Worm (Caenorhabditis elegans) whole organism, midembryonic: ENCODE measurements around the gene F26A1.8.

Source experiments
- T22C8.4 ChIP-seq: fragments of 200-800 bp; sonication (Bioruptor generic); IDR thresholded peaks from 2 replicates; pipeline ENCODE4 v1.3.6; 2022; ENCODE audit warnings: missing genetic modification characterization, missing compliant biosample characterization
- cog-1 ChIP-seq: sonication (generic microtip); optimal IDR thresholded peaks from 2 replicates; lab custom pipeline; 2016; ENCODE audit warnings: missing genetic modification characterization, missing compliant biosample characterization
- flt-1 ChIP-seq: fragments of 200-800 bp; sonication (Bioruptor generic); IDR thresholded peaks from 2 replicates; pipeline ENCODE4 v1.3.6; 2022; ENCODE audit warnings: missing genetic modification characterization, missing compliant biosample characterization
- klf-2 ChIP-seq: fragments of 200-800 bp; sonication (Bioruptor generic); conservative IDR thresholded peaks from 2 replicates; pipeline ENCODE4 v1.3.6; 2022; ENCODE audit warnings: missing genetic modification reagents, missing genetic modification characterization, missing compliant biosample characterization
- med-1 ChIP-seq: sonication (generic microtip); optimal IDR thresholded peaks from 2 replicates; lab custom pipeline; 2017; ENCODE audit warnings: missing genetic modification characterization, mild to moderate bottlenecking, missing compliant biosample characterization, antibody characterized with exemption, missing genetic modification reagents; ENCODE audit not compliant: insufficient read depth
- ref-1 ChIP-seq: fragments of 200-800 bp; sonication (Bioruptor generic); conservative IDR thresholded peaks from 2 replicates; pipeline ENCODE4 v1.3.6; 2022; ENCODE audit warnings: missing genetic modification reagents, missing genetic modification characterization, missing compliant biosample characterization
- tab-1 ChIP-seq: fragments of 200-800 bp; sonication (Bioruptor generic); IDR thresholded peaks from 2 replicates; pipeline ENCODE4 v1.3.6; 2022; ENCODE audit warnings: missing genetic modification characterization, missing compliant biosample characterization
- ztf-23 ChIP-seq: fragments of 200-800 bp; sonication (Bioruptor generic); IDR thresholded peaks from 2 replicates; pipeline ENCODE4 v1.3.6; 2022; ENCODE audit warnings: missing genetic modification reagents, missing genetic modification characterization, missing compliant biosample characterization
- ztf-29 ChIP-seq: fragments of 200-800 bp; sonication (Bioruptor generic); IDR thresholded peaks from 2 replicates; pipeline ENCODE4 v1.3.6; 2022; ENCODE audit warnings: missing genetic modification reagents, missing genetic modification characterization, missing compliant biosample characterization

F26A1.8 gene

ce11 chrIII:4854918-4855317, 32.9 kb upstream of the F26A1.8 start, which contains the start of gene C35D10.8:
Gene C35D10.8, plus strand, starts transcription at chrIII:4855218.
- TF ChIP-seq tab-1 (GFP tag; lab: Robert Waterston, UW) (no peak), ref-1 (GFP tag; lab: Robert Waterston, UW) (no peak), ztf-23 (GFP tag; lab: Robert Waterston, UW) (no peak), cog-1 (tag; lab: Kevin White, UChicago) (no peak), ztf-29 (GFP tag; lab: Robert Waterston, UW) (no peak), flt-1 (GFP tag; lab: Robert Waterston, UW) (no peak), klf-2 (no peak), med-1 (no peak), T22C8.4 (no peak)

- TF ChIP-seq ztf-23 (GFP tag; lab: Robert Waterston, UW) (no peak), ztf-29 (GFP tag; lab: Robert Waterston, UW) (no peak), T22C8.4 (no peak), med-1 (no peak), flt-1 (GFP tag; lab: Robert Waterston, UW) (no peak), tab-1 (GFP tag; lab: Robert Waterston, UW) (no peak), klf-2 (no peak), cog-1 (tag; lab: Kevin White, UChicago) (no peak), ref-1 (GFP tag; lab: Robert Waterston, UW) (no peak)
Observed at ce11 chrIII:4852025-4852424, 30.0 kb upstream of the F26A1.8 start, which contains the start of gene ced-4. Gene ced-4, plus strand, starts transcription at chrIII:4852325.

DNA sequence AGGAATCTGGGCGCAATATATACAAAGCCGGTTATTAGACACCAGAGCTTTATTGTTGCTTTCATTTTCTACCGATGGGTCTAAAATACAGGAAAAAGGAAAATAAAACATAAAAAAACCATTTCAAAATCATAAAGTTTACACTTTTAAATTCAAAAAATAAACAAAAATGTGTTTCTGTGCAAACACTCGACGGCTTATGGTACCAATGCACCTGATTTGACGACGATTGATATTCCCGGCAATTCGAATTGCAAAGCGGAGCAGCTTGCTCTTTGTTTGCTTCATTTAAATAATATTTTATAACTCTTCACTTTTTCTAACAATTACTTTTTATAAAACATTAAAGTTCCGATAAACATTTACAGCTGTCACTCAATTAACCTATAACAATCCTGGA, 28.1 kb upstream of the F26A1.8 start, which contains the start of gene F26A1.1:
TSS of gene F26A1.1 (plus strand) at position 369 of the 400 bp plus-strand sequence.
- TF ChIP-seq ref-1 (GFP tag; lab: Robert Waterston, UW) (no peak), ztf-29 (GFP tag; lab: Robert Waterston, UW) (no peak)

- no peak for TF ChIP-seq cog-1 (tag; lab: Kevin White, UChicago)
- no peak for TF ChIP-seq T22C8.4
- TF ChIP-seq ref-1 (GFP tag; lab: Robert Waterston, UW), result no peak
- TF ChIP-seq klf-2, result no peak
- TF ChIP-seq med-1, result no peak
- no peak for TF ChIP-seq ztf-23 (GFP tag; lab: Robert Waterston, UW)
- TF ChIP-seq tab-1 (GFP tag; lab: Robert Waterston, UW), result no peak
- TF ChIP-seq ztf-29 (GFP tag; lab: Robert Waterston, UW), result no peak
- TF ChIP-seq flt-1 (GFP tag; lab: Robert Waterston, UW), result no peak
Observed at ce11 chrIII:4849739-4850138, 27.7 kb upstream of the F26A1.8 start, which contains the start of gene nonu-1. Gene nonu-1, minus strand, starts transcription at chrIII:4849907.

- no peak for TF ChIP-seq med-1
- no peak for TF ChIP-seq ztf-23 (GFP tag; lab: Robert Waterston, UW)
- TF ChIP-seq T22C8.4, result no peak
- no peak for TF ChIP-seq flt-1 (GFP tag; lab: Robert Waterston, UW)
- TF ChIP-seq tab-1 (GFP tag; lab: Robert Waterston, UW), result no peak
- TF ChIP-seq cog-1 (tag; lab: Kevin White, UChicago), result no peak
Observed at ce11 chrIII:4844327-4844726, 22.3 kb upstream of the F26A1.8 start, which contains the start of the genes clec-157 and fkh-5. Gene clec-157, minus strand, starts transcription at chrIII:4844427. Gene fkh-5, plus strand, starts transcription at chrIII:4844662.

ce11 chrIII:4842173-4842572, 20.1 kb upstream of the F26A1.8 start, which contains the start of gene clec-156:
Gene clec-156, minus strand, starts transcription at chrIII:4842273.
- TF ChIP-seq tab-1 (GFP tag; lab: Robert Waterston, UW) (no peak), med-1 (no peak), ztf-23 (GFP tag; lab: Robert Waterston, UW) (no peak), ztf-29 (GFP tag; lab: Robert Waterston, UW) (no peak)

ce11 chrIII:4837429-4837828, 15.4 kb upstream of the F26A1.8 start, which contains the start of the genes acbp-7 and F26A1.19:
Gene acbp-7, plus strand, starts transcription at chrIII:4837729.
Gene F26A1.19, plus strand, starts transcription at chrIII:4837731.
- TF ChIP-seq flt-1 (GFP tag; lab: Robert Waterston, UW) (no peak), tab-1 (GFP tag; lab: Robert Waterston, UW) (no peak), ztf-23 (GFP tag; lab: Robert Waterston, UW) (no peak), med-1 (no peak), cog-1 (tag; lab: Kevin White, UChicago) (no peak), T22C8.4 (no peak), ref-1 (GFP tag; lab: Robert Waterston, UW) (no peak), ztf-29 (GFP tag; lab: Robert Waterston, UW) (no peak), klf-2 (no peak)

- TF ChIP-seq klf-2, result no peak
- no peak for TF ChIP-seq T22C8.4
- no peak for TF ChIP-seq ztf-29 (GFP tag; lab: Robert Waterston, UW)
- TF ChIP-seq flt-1 (GFP tag; lab: Robert Waterston, UW), result no peak
- no peak for TF ChIP-seq ztf-23 (GFP tag; lab: Robert Waterston, UW)
- TF ChIP-seq med-1, result no peak
Observed at ce11 chrIII:4830207-4830606, 8.2 kb upstream of the F26A1.8 start, which contains the start of gene nspd-9. Gene nspd-9, minus strand, starts transcription at chrIII:4830307.

DNA sequence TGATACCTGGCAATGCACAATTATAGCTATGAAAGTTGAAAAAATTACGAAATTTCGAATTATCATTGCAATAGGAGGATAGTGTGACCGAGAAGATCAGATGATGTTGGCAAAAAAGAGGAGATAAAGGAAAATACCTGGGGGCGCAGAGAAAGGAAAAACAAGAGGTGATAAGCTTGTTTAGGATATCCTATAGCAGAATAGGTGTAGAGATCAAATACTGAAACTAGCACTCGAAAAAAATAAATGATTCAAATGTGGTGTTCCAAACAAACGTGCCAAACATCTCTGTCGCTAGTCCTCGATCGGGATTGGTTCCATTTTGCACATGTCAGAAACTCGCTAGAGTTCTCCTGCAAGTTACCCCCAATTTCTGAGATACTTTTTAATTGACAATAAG, 7.4 kb upstream of the F26A1.8 start, which contains the start of gene F26A1.9:
TSS of gene F26A1.9 (minus strand) at position 101 of the 400 bp plus-strand sequence.
- TF ChIP-seq T22C8.4 (no peak), ref-1 (GFP tag; lab: Robert Waterston, UW) (no peak), cog-1 (tag; lab: Kevin White, UChicago) (no peak), ztf-23 (GFP tag; lab: Robert Waterston, UW) (no peak), ztf-29 (GFP tag; lab: Robert Waterston, UW) (no peak), flt-1 (GFP tag; lab: Robert Waterston, UW) (no peak), med-1 (no peak), klf-2 (no peak), tab-1 (GFP tag; lab: Robert Waterston, UW) (no peak)

DNA sequence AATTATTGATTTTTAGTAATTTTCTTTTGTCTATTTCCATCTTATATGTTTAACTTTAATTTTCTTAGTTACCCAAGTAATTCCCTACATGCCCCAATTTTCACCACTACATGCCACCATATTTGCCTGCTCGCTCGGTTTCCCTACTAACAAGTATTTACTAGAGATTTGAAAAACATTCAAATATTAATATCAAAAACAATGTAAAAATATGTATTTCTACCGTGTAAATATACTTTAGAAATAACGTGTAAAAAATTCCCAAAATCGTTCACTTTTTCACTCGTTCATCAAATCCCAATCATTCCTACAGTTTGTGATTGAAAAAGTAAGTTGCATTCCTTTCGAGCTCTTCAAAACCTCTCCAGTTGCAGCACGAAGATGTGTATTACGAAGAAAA, 4.6 kb upstream of the F26A1.8 start, which contains the start of gene F26A1.3:
TSS of gene F26A1.3 (plus strand) at position 301 of the 400 bp plus-strand sequence.
- TF ChIP-seq klf-2 (no peak), cog-1 (tag; lab: Kevin White, UChicago) (no peak), ztf-29 (GFP tag; lab: Robert Waterston, UW) (no peak), ztf-23 (GFP tag; lab: Robert Waterston, UW) (no peak), ref-1 (GFP tag; lab: Robert Waterston, UW) (no peak), med-1 (no peak), tab-1 (GFP tag; lab: Robert Waterston, UW) (no peak), flt-1 (GFP tag; lab: Robert Waterston, UW) (no peak), T22C8.4 (no peak)
